1 fruit fly cellular context compared by ENCODE assay signal in the genomic region with DNA sequence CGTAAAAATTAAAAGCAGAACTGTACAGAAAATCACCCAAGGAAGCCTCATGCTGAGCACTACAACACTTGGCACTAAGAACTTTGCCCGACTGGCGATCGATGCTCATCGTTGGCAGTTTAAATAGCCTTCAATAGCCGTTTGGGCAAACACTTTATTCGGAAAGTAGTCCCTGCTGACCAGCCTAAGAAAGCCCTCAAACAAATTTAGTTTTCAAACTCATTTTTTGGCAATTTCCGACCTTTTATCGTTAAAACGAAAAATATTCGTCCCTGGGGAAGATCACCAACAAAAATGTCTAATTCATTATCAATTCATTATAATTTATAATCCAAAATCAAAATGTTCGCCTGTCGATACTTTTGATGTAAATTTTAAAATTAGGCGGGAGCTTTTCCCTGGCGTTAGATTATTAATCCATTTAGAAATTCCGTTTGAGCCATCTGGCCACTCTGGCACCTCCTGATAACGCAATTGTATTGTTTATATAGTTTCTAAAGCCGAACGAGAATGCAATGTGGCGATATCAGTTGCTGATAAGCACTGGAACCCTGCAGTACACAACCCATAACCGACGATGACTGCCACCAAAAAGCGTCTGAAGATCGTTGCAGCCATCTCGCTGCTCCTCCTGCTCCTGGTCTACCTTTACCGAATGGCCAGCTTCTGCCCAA.
A peak's percentile ranks its signal among the peaks of the same experiment; 100 is the strongest.
TF ChIP-seq lines count a peak whose summit lies in the region.

A gene (minus strand): TSS at position 51 of the 674 bp plus-strand sequence.
A gene (plus strand): TSS at position 460 of the 674 bp plus-strand sequence.

TF ChIP-seq in whole organism, embryonic, 481 proteins besides CTCF, POLR2A, EP300 and RAD21 (continued from another document):
- TF ChIP-seq chinmo (GFP tag; IDR thresholded peaks at IDR 0.05; lab: Robert Waterston, UW; ENCODE audit: partially characterized antibody) (peak; percentile 72; the same call in 1 of the 4 replicates), MTF-1 (GFP tag; optimal IDR thresholded peaks at IDR 0.05; lab: Kevin White, UChicago; ENCODE audit: borderline replicate concordance) (no peak), Med (GFP tag; lab: Kevin White, UChicago) (peak; percentile 36), CG33213 (GFP tag; optimal IDR thresholded peaks at IDR 0.05; lab: Kevin White, UChicago) (no peak), CG16863 (GFP tag; optimal IDR thresholded peaks at IDR 0.05; lab: Kevin White, UChicago) (no peak), CG34224 (GFP tag; IDR thresholded peaks at IDR 0.05; lab: Robert Waterston, UW; ENCODE audit: partially characterized antibody) (peak; percentile 45; the same call in 2 of the 3 replicates), CG34422 (GFP tag; IDR thresholded peaks at IDR 0.05; lab: Robert Waterston, UW) (no peak), Opbp (GFP tag; IDR thresholded peaks at IDR 0.05; lab: Robert Waterston, UW; ENCODE audit: partially characterized antibody) (0 out of 3 replicates have a peak, but pooled peaks have one; percentile 26), CG2116 (GFP tag; optimal IDR thresholded peaks at IDR 0.05; lab: Kevin White, UChicago) (peak; percentile 25), E2f2 (GFP tag; IDR thresholded peaks at IDR 0.05; lab: Robert Waterston, UW) (peak; percentile 95), Sry-δ (GFP tag; optimal IDR thresholded peaks at IDR 0.05; lab: Kevin White, UChicago) (peak; percentile 24), ftz-f1 (GFP tag; optimal IDR thresholded peaks at IDR 0.05; lab: Kevin White, UChicago) (no peak), jigr1 (GFP tag; IDR thresholded peaks at IDR 0.05; lab: Robert Waterston, UW) (no peak), odd (GFP tag; optimal IDR thresholded peaks at IDR 0.05; lab: Kevin White, UChicago) (no peak), pzg (GFP tag; optimal IDR thresholded peaks at IDR 0.05; lab: Kevin White, UChicago) (peak; percentile 70), Dll (GFP tag; IDR thresholded peaks at IDR 0.05; lab: Robert Waterston, UW; ENCODE audit: partially characterized antibody) (peak; percentile 56; the same call in 1 of the 4 replicates), sob (GFP tag; IDR thresholded peaks at IDR 0.05; lab: Robert Waterston, UW) (no peak), chn (GFP tag; optimal IDR thresholded peaks at IDR 0.05; lab: Kevin White, UChicago) (no peak), Bgb (GFP tag; IDR thresholded peaks at IDR 0.05; lab: Robert Waterston, UW; ENCODE audit: partially characterized antibody) (peak; percentile 40; the same call in 1 of the 2 replicates), CG12659 (GFP tag; optimal IDR thresholded peaks at IDR 0.05; lab: Kevin White, UChicago) (peak; percentile 1), grau (tag; optimal IDR thresholded peaks at IDR 0.05; lab: Kevin White, UChicago) (peak; percentile 15), CG42726 (GFP tag; IDR thresholded peaks at IDR 0.05; lab: Robert Waterston, UW; ENCODE audit: partially characterized antibody) (peak; percentile 36; the same call in 1 of the 2 replicates), CG4424 (GFP tag; optimal IDR thresholded peaks at IDR 0.05; lab: Kevin White, UChicago) (no peak), grn (GFP tag; optimal IDR thresholded peaks at IDR 0.05; lab: Kevin White, UChicago) (peak; percentile 51), Ets97D (GFP tag; optimal IDR thresholded peaks at IDR 0.05; lab: Kevin White, UChicago) (peak; percentile 16), Doc3 (GFP tag; IDR thresholded peaks at IDR 0.05; lab: Robert Waterston, UW; ENCODE audit: partially characterized antibody) (0 out of 3 replicates have a peak, but pooled peaks have one; percentile 46), CG11085 (GFP tag; IDR thresholded peaks at IDR 0.05; lab: Robert Waterston, UW) (no peak), bab2 (GFP tag; optimal IDR thresholded peaks at IDR 0.05; lab: Kevin White, UChicago) (no peak), CG31441 (GFP tag; IDR thresholded peaks at IDR 0.05; lab: Robert Waterston, UW) (no peak), ara (GFP tag; IDR thresholded peaks at IDR 0.05; lab: Robert Waterston, UW) (no peak), sens (GFP tag; lab: Kevin White, UChicago) (peak; percentile 81), CG13624 (GFP tag; optimal IDR thresholded peaks at IDR 0.05; lab: Kevin White, UChicago) (no peak), toy (GFP tag; IDR thresholded peaks at IDR 0.05; lab: Robert Waterston, UW) (no peak), MBD-R2 (GFP tag; IDR thresholded peaks at IDR 0.05; lab: Robert Waterston, UW) (peak; percentile 75), hbn (GFP tag; IDR thresholded peaks at IDR 0.05; lab: Robert Waterston, UW; ENCODE audit: partially characterized antibody) (peak; percentile 29; the same call in 1 of the 2 replicates), vvl (GFP tag; IDR thresholded peaks at IDR 0.05; lab: Robert Waterston, UW) (0 out of 2 replicates have a peak, but pooled peaks have one; percentile 10), CG13123 (GFP tag; optimal IDR thresholded peaks at IDR 0.05; lab: Kevin White, UChicago) (no peak), MESR4 (GFP tag; optimal IDR thresholded peaks at IDR 0.05; lab: Kevin White, UChicago) (peak; percentile 41), HmgZ (tag; optimal IDR thresholded peaks at IDR 0.05; lab: Kevin White, UChicago) (peak; percentile 9), stwl (tag; optimal IDR thresholded peaks at IDR 0.05; lab: Kevin White, UChicago) (peak; percentile 4), sug (tag; optimal IDR thresholded peaks at IDR 0.05; lab: Kevin White, UChicago) (peak; percentile 4), CG15514 (GFP tag; optimal IDR thresholded peaks at IDR 0.05; lab: Kevin White, UChicago) (peak; percentile 45), aop (GFP tag; IDR thresholded peaks at IDR 0.05; lab: Robert Waterston, UW) (no peak), CG7556 (GFP tag; optimal IDR thresholded peaks at IDR 0.05; lab: Kevin White, UChicago) (no peak), CG4404 (GFP tag; IDR thresholded peaks at IDR 0.05; lab: Robert Waterston, UW) (no peak), vnd (GFP tag; IDR thresholded peaks at IDR 0.05; lab: Robert Waterston, UW; ENCODE audit: partially characterized antibody) (no peak), CG13287 (GFP tag; IDR thresholded peaks at IDR 0.05; lab: Robert Waterston, UW; ENCODE audit: partially characterized antibody) (peak; percentile 67), amos (GFP tag; IDR thresholded peaks at IDR 0.05; lab: Robert Waterston, UW; ENCODE audit: partially characterized antibody) (peak; percentile 30; the same call in 1 of the 2 replicates), CG1529 (GFP tag; optimal IDR thresholded peaks at IDR 0.05; lab: Kevin White, UChicago) (no peak), CG7963 (GFP tag; IDR thresholded peaks at IDR 0.05; lab: Robert Waterston, UW; ENCODE audit: partially characterized antibody) (0 out of 3 replicates have a peak, but pooled peaks have one; percentile 29), CG1603 (tag; optimal IDR thresholded peaks at IDR 0.05; lab: Kevin White, UChicago) (peak; percentile 47), Dp (GFP tag; optimal IDR thresholded peaks at IDR 0.05; lab: Kevin White, UChicago) (peak; percentile 90)
TF ChIP-seq in whole organism, embryonic: peak in this region for 46.
